Fruit fly (Drosophila melanogaster) whole organism, embryonic: ENCODE measurements around the gene FBXO11.

Source experiments
- CG10366 ChIP-seq: fragments of 200-800 bp; sonication (Bioruptor generic); IDR thresholded peaks from 2 replicates; pipeline ENCODE4 v1.3.6; 2022; ENCODE audit warnings: missing biosample characterization, missing genetic modification characterization
- CG11247 ChIP-seq: fragments of 200-800 bp; sonication (Bioruptor generic); IDR thresholded peaks from 2 replicates; pipeline ENCODE4 v1.3.6; 2022; ENCODE audit warnings: missing biosample characterization, missing genetic modification characterization
- CG12236 ChIP-seq: fragments of 200-800 bp; sonication (Bioruptor generic); optimal IDR thresholded peaks from 2 replicates; lab custom pipeline; 2016; ENCODE audit warnings: missing biosample characterization, missing genetic modification characterization
- CG12769 ChIP-seq: fragments of 200-800 bp; sonication (Bioruptor generic); optimal IDR thresholded peaks from 2 replicates; lab custom pipeline; 2019; ENCODE audit warnings: missing biosample characterization, mild to moderate bottlenecking, missing genetic modification characterization, moderate library complexity
- CG1529 ChIP-seq: fragments of 200-800 bp; sonication (Bioruptor generic); optimal IDR thresholded peaks from 3 replicates; lab custom pipeline; 2018; ENCODE audit warnings: missing biosample characterization, missing genetic modification characterization
- CG1647 ChIP-seq: fragments of 200-800 bp; sonication (Bioruptor generic); optimal IDR thresholded peaks from 3 replicates; lab custom pipeline; 2016; ENCODE audit warnings: missing biosample characterization, missing genetic modification characterization
- CG16815 ChIP-seq: fragments of 200-800 bp; sonication (Bioruptor generic); optimal IDR thresholded peaks from 3 replicates; lab custom pipeline; 2017; ENCODE audit warnings: missing biosample characterization, mild to moderate bottlenecking, missing genetic modification characterization
- CG18764 ChIP-seq: fragments of 200-800 bp; sonication (Bioruptor generic); optimal IDR thresholded peaks from 3 replicates; lab custom pipeline; 2016; ENCODE audit warnings: missing biosample characterization, missing genetic modification characterization
- CG2120 ChIP-seq: fragments of 200-800 bp; sonication (Bioruptor generic); optimal IDR thresholded peaks from 3 replicates; lab custom pipeline; 2016; ENCODE audit warnings: missing biosample characterization, missing genetic modification characterization
- CG2889 ChIP-seq: fragments of 200-800 bp; sonication (Bioruptor generic); IDR thresholded peaks from 3 replicates; pipeline ENCODE4 v1.3.6; 2022; ENCODE audit warnings: missing biosample characterization, missing genetic modification characterization
- CG3065 ChIP-seq: fragments of 200-800 bp; sonication (Bioruptor generic); optimal IDR thresholded peaks from 2 replicates; lab custom pipeline; 2016; ENCODE audit warnings: missing biosample characterization, missing genetic modification characterization
- CG5180 ChIP-seq: fragments of 200-800 bp; sonication (Bioruptor generic); optimal IDR thresholded peaks from 3 replicates; lab custom pipeline; 2017; ENCODE audit warnings: missing biosample characterization, missing genetic modification characterization, mild to moderate bottlenecking, moderate library complexity, missing genetic modification reagents
- CG6272 ChIP-seq: fragments of 200-800 bp; sonication (Bioruptor generic); IDR thresholded peaks from 2 replicates; pipeline ENCODE4 v1.3.6; 2022; ENCODE audit warnings: missing biosample characterization, missing genetic modification characterization
- CG6813 ChIP-seq: fragments of 200-800 bp; sonication (Bioruptor generic); optimal IDR thresholded peaks from 2 replicates; lab custom pipeline; 2017; ENCODE audit warnings: missing biosample characterization, missing genetic modification characterization, mild to moderate bottlenecking, moderate library complexity, missing genetic modification reagents
- CG7839 ChIP-seq: fragments of 200-800 bp; sonication (Bioruptor generic); optimal IDR thresholded peaks from 3 replicates; lab custom pipeline; 2018; ENCODE audit warnings: missing biosample characterization, mild to moderate bottlenecking, missing genetic modification characterization, moderate library complexity
- CG8478 ChIP-seq: fragments of >200 bp; optimal IDR thresholded peaks from 2 replicates; lab custom pipeline; 2018
- CG9215 ChIP-seq: fragments of 200-800 bp; sonication (Bioruptor generic); IDR thresholded peaks from 2 replicates; pipeline ENCODE4 v1.3.6; 2022; ENCODE audit warnings: missing biosample characterization, missing genetic modification characterization
- Chrac-16 ChIP-seq: fragments of 200-800 bp; sonication (Bioruptor generic); optimal IDR thresholded peaks from 3 replicates; lab custom pipeline; 2016; ENCODE audit warnings: missing biosample characterization, missing genetic modification characterization
- Dek ChIP-seq: fragments of 200-800 bp; sonication (Bioruptor generic); optimal IDR thresholded peaks from 3 replicates; lab custom pipeline; 2019; ENCODE audit warnings: missing biosample characterization, mild to moderate bottlenecking, missing genetic modification characterization, moderate library complexity
- Dll ChIP-seq: fragments of 200-800 bp; sonication (Bioruptor generic); IDR thresholded peaks from 4 replicates; pipeline ENCODE4 v1.3.6; 2022; ENCODE audit warnings: missing biosample characterization, missing genetic modification characterization; ENCODE audit not compliant: partially characterized antibody
- Fer3 ChIP-seq: fragments of 200-800 bp; sonication (Bioruptor generic); optimal IDR thresholded peaks from 2 replicates; lab custom pipeline; 2018; ENCODE audit warnings: missing biosample characterization, mild to moderate bottlenecking, missing genetic modification characterization, moderate library complexity
- HLH54F ChIP-seq: fragments of 200-800 bp; sonication (Bioruptor generic); optimal IDR thresholded peaks from 3 replicates; lab custom pipeline; 2016; ENCODE audit warnings: missing biosample characterization, missing genetic modification characterization
- Hand ChIP-seq: fragments of 200-800 bp; sonication (Bioruptor generic); optimal IDR thresholded peaks from 2 replicates; lab custom pipeline; 2017; ENCODE audit warnings: mild to moderate bottlenecking, missing biosample characterization, missing genetic modification reagents, missing genetic modification characterization
- Hey ChIP-seq: fragments of 200-800 bp; sonication (Bioruptor generic); optimal IDR thresholded peaks from 3 replicates; lab custom pipeline; 2018; ENCODE audit warnings: missing biosample characterization, mild to moderate bottlenecking, missing genetic modification characterization
- Meics ChIP-seq: fragments of 200-800 bp; sonication (Bioruptor generic); optimal IDR thresholded peaks from 2 replicates; lab custom pipeline; 2017; ENCODE audit warnings: missing biosample characterization, mild to moderate bottlenecking, missing genetic modification characterization
- Myb ChIP-seq: fragments of 200-800 bp; sonication (Bioruptor generic); optimal IDR thresholded peaks from 2 replicates; lab custom pipeline; 2016; ENCODE audit warnings: missing biosample characterization, missing genetic modification characterization
- PHDP ChIP-seq: fragments of 200-800 bp; sonication (Bioruptor generic); optimal IDR thresholded peaks from 3 replicates; lab custom pipeline; 2018; ENCODE audit warnings: missing biosample characterization, mild to moderate bottlenecking, missing genetic modification characterization, moderate library complexity
- Sox102F ChIP-seq: fragments of 200-800 bp; sonication (Bioruptor generic); optimal IDR thresholded peaks from 2 replicates; lab custom pipeline; 2018; ENCODE audit warnings: missing biosample characterization, mild to moderate bottlenecking, missing genetic modification characterization, moderate library complexity
- Ssrp ChIP-seq: fragments of 200-800 bp; sonication (Bioruptor generic); optimal IDR thresholded peaks from 2 replicates; lab custom pipeline; 2018; ENCODE audit warnings: missing biosample characterization, mild to moderate bottlenecking, missing genetic modification characterization, moderate library complexity
- abd-A ChIP-seq: fragments of 200-800 bp; sonication (Bioruptor generic); optimal IDR thresholded peaks from 3 replicates; lab custom pipeline; 2019; ENCODE audit warnings: missing biosample characterization, mild to moderate bottlenecking, missing genetic modification characterization, moderate library complexity
- ato ChIP-seq: fragments of 200-800 bp; sonication (Bioruptor generic); IDR thresholded peaks from 2 replicates; pipeline ENCODE4 v1.3.6; 2022; ENCODE audit warnings: missing biosample characterization, missing genetic modification characterization; ENCODE audit not compliant: partially characterized antibody
- btn ChIP-seq: fragments of 200-800 bp; sonication (Bioruptor generic); optimal IDR thresholded peaks from 2 replicates; lab custom pipeline; 2016; ENCODE audit warnings: missing biosample characterization, missing genetic modification characterization
- cato ChIP-seq: fragments of 200-800 bp; sonication (Bioruptor generic); optimal IDR thresholded peaks from 2 replicates; lab custom pipeline; 2016; ENCODE audit warnings: missing biosample characterization, missing genetic modification characterization, borderline replicate concordance
- caup ChIP-seq: fragments of 200-800 bp; sonication (Bioruptor generic); optimal IDR thresholded peaks from 3 replicates; lab custom pipeline; 2017; ENCODE audit warnings: missing biosample characterization, mild to moderate bottlenecking, missing genetic modification characterization, moderate library complexity; ENCODE audit not compliant: severe bottlenecking
- chinmo ChIP-seq: fragments of 200-800 bp; sonication (Bioruptor generic); IDR thresholded peaks from 4 replicates; pipeline ENCODE4 v1.3.6; 2022; ENCODE audit warnings: missing biosample characterization, missing genetic modification characterization; ENCODE audit not compliant: partially characterized antibody
- crc ChIP-seq: fragments of 200-800 bp; sonication (Bioruptor generic); optimal IDR thresholded peaks from 2 replicates; lab custom pipeline; 2016; ENCODE audit warnings: missing biosample characterization, missing genetic modification characterization
- danr ChIP-seq: fragments of 200-800 bp; sonication (Bioruptor generic); IDR thresholded peaks from 2 replicates; pipeline ENCODE4 v1.3.6; 2022; ENCODE audit warnings: missing biosample characterization, missing genetic modification characterization
- dmrt99B ChIP-seq: fragments of 200-800 bp; sonication (Bioruptor generic); optimal IDR thresholded peaks from 2 replicates; lab custom pipeline; 2018; ENCODE audit warnings: missing biosample characterization, mild to moderate bottlenecking, missing genetic modification characterization, moderate library complexity
- gsb-n ChIP-seq: fragments of 200-800 bp; sonication (Bioruptor generic); optimal IDR thresholded peaks from 3 replicates; lab custom pipeline; 2018; ENCODE audit warnings: missing biosample characterization, mild to moderate bottlenecking, missing genetic modification characterization
- lov ChIP-seq, 2 experiments: fragments of 200-800 bp in 1 of 2; fragments of >200 bp in 1 of 2; sonication (Bioruptor generic) in 1 of 2; IDR thresholded peaks in 1 of 2; optimal IDR thresholded peaks in 1 of 2; 2 replicates in 1 of 2; 3 replicates in 1 of 2; pipeline versions ENCODE4 v1.3.6 to Lab custom; 2017 to 2022; ENCODE audit warnings: missing biosample characterization in 1 of 2, missing genetic modification characterization in 1 of 2
- maf-S ChIP-seq: fragments of 200-800 bp; sonication (Bioruptor generic); optimal IDR thresholded peaks from 2 replicates; lab custom pipeline; 2016; ENCODE audit warnings: missing biosample characterization, missing genetic modification characterization
- mirr ChIP-seq: fragments of 200-800 bp; sonication (Bioruptor generic); optimal IDR thresholded peaks from 3 replicates; lab custom pipeline; 2018; ENCODE audit warnings: missing biosample characterization, mild to moderate bottlenecking, missing genetic modification characterization
- pan ChIP-seq, 4 experiments: fragments of >200 bp in 3 of 4; fragments of 200-800 bp in 1 of 4; sonication (Bioruptor generic) in 1 of 4; optimal IDR thresholded peaks in 3 of 4; IDR thresholded peaks in 1 of 4; 2 replicates each; pipeline versions ENCODE4 v1.3.6 to Lab custom; 2017 to 2022; ENCODE audit warnings: missing biosample characterization in 2 of 4, missing genetic modification characterization in 2 of 4, mixed read lengths in 1 of 4
- scrt ChIP-seq: fragments of 200-800 bp; sonication (Bioruptor generic); optimal IDR thresholded peaks from 2 replicates; lab custom pipeline; 2018; ENCODE audit warnings: missing biosample characterization, mild to moderate bottlenecking, missing genetic modification characterization, moderate library complexity
- sens ChIP-seq: fragments of 200-800 bp; sonication (Bioruptor generic); peaks from one replicate; lab custom pipeline; 2016; ENCODE audit warnings: missing biosample characterization, missing genetic modification characterization
- stwl ChIP-seq: fragments of 200-800 bp; sonication (Bioruptor generic); optimal IDR thresholded peaks from 3 replicates; lab custom pipeline; 2018; ENCODE audit warnings: missing biosample characterization, mild to moderate bottlenecking, missing genetic modification characterization, moderate library complexity
- unpg ChIP-seq: fragments of 200-800 bp; sonication (Bioruptor generic); optimal IDR thresholded peaks from 3 replicates; lab custom pipeline; 2018; ENCODE audit warnings: missing biosample characterization, mild to moderate bottlenecking, missing genetic modification characterization, moderate library complexity
- usp ChIP-seq: fragments of >200 bp; optimal IDR thresholded peaks from 2 replicates; lab custom pipeline; 2017; ENCODE audit warnings: missing biosample characterization, missing genetic modification characterization
- zfh1 ChIP-seq: fragments of 200-800 bp; sonication (Bioruptor generic); IDR thresholded peaks from 3 replicates; pipeline ENCODE4 v1.3.6; 2022; ENCODE audit warnings: missing biosample characterization, missing genetic modification characterization

FBXO11 gene

DNA sequence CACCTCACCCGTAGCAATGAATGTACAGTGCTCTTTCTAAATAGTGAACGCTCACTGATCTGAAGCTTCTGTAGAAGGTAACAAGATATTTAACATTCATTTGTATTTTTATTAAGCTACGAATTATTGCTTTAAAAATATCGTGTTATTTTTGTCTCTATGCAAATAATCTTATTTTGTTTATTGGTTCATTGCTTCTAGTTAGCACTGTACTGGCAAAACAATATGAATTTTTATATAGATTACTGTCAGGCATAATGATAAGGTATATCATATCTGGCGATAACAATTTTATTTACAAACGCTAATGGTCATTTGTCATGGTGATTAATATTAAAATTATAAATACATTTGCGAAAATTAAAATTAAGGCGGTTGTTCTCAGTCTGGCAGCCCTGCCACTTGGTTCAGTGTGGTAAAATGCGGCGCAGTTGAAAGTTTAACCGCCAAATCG is 37.6 kb downstream of the FBXO11 start, which contains the start of gene CG9471 (continued):
- TF ChIP-seq CG7839 (tag; lab: Kevin White, UChicago): peak; percentile 92
- peak; percentile 87 for TF ChIP-seq Ssrp (tag; lab: Kevin White, UChicago)
- TF ChIP-seq sens (GFP tag; lab: Kevin White, UChicago): peak; percentile 98
- no peak for TF ChIP-seq usp (GFP tag; lab: Kevin White, UChicago)
- TF ChIP-seq Hey: peak; percentile 49
- peak; percentile 25 for TF ChIP-seq btn (GFP tag; lab: Kevin White, UChicago)
- TF ChIP-seq chinmo (GFP tag; lab: Robert Waterston, UW): no peak
- TF ChIP-seq crc (GFP tag; lab: Kevin White, UChicago): peak; percentile 85
- peak; percentile 93 for TF ChIP-seq Meics (GFP tag; lab: Kevin White, UChicago)
- peak; percentile 88 for TF ChIP-seq mirr
- peak; percentile 90 for TF ChIP-seq zfh1 (GFP tag; lab: Robert Waterston, UW)
- peak; percentile 80 for TF ChIP-seq scrt
- peak; percentile 92 for TF ChIP-seq Chrac-16 (GFP tag; lab: Kevin White, UChicago)
- peak; percentile 92 for TF ChIP-seq CG12769 (tag; lab: Kevin White, UChicago)
- TF ChIP-seq CG5180: peak; percentile 70
- TF ChIP-seq lov (optimal IDR thresholded peaks at IDR 0.05; lab: Kevin White, UChicago): no peak
- peak; percentile 87 for TF ChIP-seq lov (GFP tag; IDR thresholded peaks at IDR 0.05; lab: Robert Waterston, UW)
- peak; percentile 85 for TF ChIP-seq CG1647 (GFP tag; lab: Kevin White, UChicago)
- peak; percentile 93 for TF ChIP-seq Hand
- TF ChIP-seq maf-S: peak; percentile 86
- TF ChIP-seq CG12236 (GFP tag; lab: Kevin White, UChicago): peak; percentile 81
- TF ChIP-seq CG10366 (GFP tag; lab: Robert Waterston, UW): peak; percentile 93
- peak; percentile 87 for TF ChIP-seq CG9215 (GFP tag; lab: Robert Waterston, UW)
- TF ChIP-seq CG11247 (GFP tag; lab: Robert Waterston, UW): peak; percentile 90
- peak; percentile 33 for TF ChIP-seq stwl (tag; lab: Kevin White, UChicago)
- no peak for TF ChIP-seq pan (optimal IDR thresholded peaks at IDR 0.05; lab: Kevin White, UChicago)
- TF ChIP-seq pan (GFP tag; optimal IDR thresholded peaks at IDR 0.05 in 1 of 2, IDR thresholded peaks at IDR 0.05 in 1 of 2): peak in 1 of 2 experiments; percentile 95
- TF ChIP-seq HLH54F (GFP tag; lab: Kevin White, UChicago): peak; percentile 90
- TF ChIP-seq ato (GFP tag; lab: Robert Waterston, UW): no peak
- TF ChIP-seq PHDP (tag; lab: Kevin White, UChicago): peak; percentile 95
- TF ChIP-seq unpg (GFP tag; lab: Kevin White, UChicago): peak; percentile 94
- TF ChIP-seq caup (GFP tag; lab: Kevin White, UChicago): peak; percentile 87
- TF ChIP-seq Dll (GFP tag; lab: Robert Waterston, UW): no peak
- peak; percentile 87 for TF ChIP-seq CG16815
- TF ChIP-seq CG6272 (GFP tag; lab: Robert Waterston, UW): peak; percentile 87
- peak; percentile 81 for TF ChIP-seq gsb-n
- TF ChIP-seq CG1529 (GFP tag; lab: Kevin White, UChicago): peak; percentile 80
- no peak for TF ChIP-seq CG8478 (lab: Kevin White, UChicago)
- peak; percentile 60 for TF ChIP-seq CG3065
- TF ChIP-seq Myb (GFP tag; lab: Kevin White, UChicago): peak; percentile 74
- TF ChIP-seq CG18764: peak; percentile 82
- peak; percentile 74 for TF ChIP-seq CG6813 (GFP tag; lab: Kevin White, UChicago)
- TF ChIP-seq Fer3 (tag; lab: Kevin White, UChicago): peak; percentile 94
- peak; percentile 93 for TF ChIP-seq Sox102F (GFP tag; lab: Kevin White, UChicago)
- no peak for TF ChIP-seq abd-A (tag; lab: Kevin White, UChicago)
- TF ChIP-seq danr (GFP tag; lab: Robert Waterston, UW): peak; percentile 74
- TF ChIP-seq cato (GFP tag; lab: Kevin White, UChicago): peak; percentile 83
- TF ChIP-seq CG2889 (GFP tag; lab: Robert Waterston, UW): peak; percentile 89
- peak; percentile 91 for TF ChIP-seq dmrt99B
- TF ChIP-seq CG2120 (GFP tag; lab: Kevin White, UChicago): peak; percentile 96
- TF ChIP-seq Dek (tag; lab: Kevin White, UChicago): peak; percentile 90
